Worm (Caenorhabditis elegans) whole organism, L4 larva: ENCODE measurements around the gene mrps-34.
A peak's percentile ranks its signal among the peaks of the same experiment; 100 is the strongest.

ENCODE experiments used
- F26F4.8 ChIP-seq: fragments of 200-800 bp; sonication (Bioruptor generic); conservative IDR thresholded peaks from 2 replicates; pipeline ENCODE4 v1.3.6; 2022; ENCODE audit warnings: missing genetic modification characterization, missing compliant biosample characterization
- F37D6.2 ChIP-seq: sonication (generic microtip); optimal IDR thresholded peaks from 2 replicates; lab custom pipeline; 2016; ENCODE audit warnings: mild to moderate bottlenecking, missing genetic modification characterization, missing compliant biosample characterization
- F44E2.7 ChIP-seq: fragments of 200-800 bp; sonication (Bioruptor generic); IDR thresholded peaks from 2 replicates; pipeline ENCODE4 v2.1.2; 2022; ENCODE audit warnings: missing genetic modification characterization, missing compliant biosample characterization
- F49E8.2 ChIP-seq: sonication (generic microtip); optimal IDR thresholded peaks from 2 replicates; lab custom pipeline; 2016; ENCODE audit warnings: missing compliant biosample characterization, mild to moderate bottlenecking, missing genetic modification characterization, borderline replicate concordance
- T20F7.1 ChIP-seq: fragments of 200-800 bp; sonication (Bioruptor generic); optimal IDR thresholded peaks from 2 replicates; lab custom pipeline; 2018; ENCODE audit warnings: mild to moderate bottlenecking, missing genetic modification characterization, missing compliant biosample characterization
- Y105C5A.15 ChIP-seq: fragments of 200-800 bp; sonication (Bioruptor generic); IDR thresholded peaks from 2 replicates; pipeline ENCODE4 v1.3.6; 2022; ENCODE audit warnings: missing genetic modification characterization, missing compliant biosample characterization
- Y5F2A.4 ChIP-seq: fragments of 200-800 bp; sonication (Bioruptor generic); optimal IDR thresholded peaks from 2 replicates; lab custom pipeline; 2018; ENCODE audit warnings: mild to moderate bottlenecking, missing genetic modification characterization, missing compliant biosample characterization
- ZK337.2 ChIP-seq: fragments of 200-800 bp; sonication (Bioruptor generic); IDR thresholded peaks from 2 replicates; pipeline ENCODE4 v1.3.6; 2022; ENCODE audit warnings: missing genetic modification reagents, missing genetic modification characterization, missing compliant biosample characterization
- ZK546.5 ChIP-seq, 2 experiments: sonication (generic microtip); optimal IDR thresholded peaks; 2 replicates each; lab custom pipeline; 2017; ENCODE audit warnings: missing biosample characterization in 2 of 2, missing genetic modification characterization in 2 of 2
- aha-1 ChIP-seq: fragments of 150-350 bp; peaks from one replicate; lab custom pipeline; 2014; ENCODE audit warnings: missing biosample characterization, missing genetic modification characterization
- aly-2 ChIP-seq: sonication (generic microtip); optimal IDR thresholded peaks from 2 replicates; lab custom pipeline; 2018; ENCODE audit warnings: missing biosample characterization, missing genetic modification characterization
- arid-1 ChIP-seq: fragments of 200-800 bp; sonication (Bioruptor generic); conservative IDR thresholded peaks from 2 replicates; pipeline ENCODE4 v1.3.6; 2022; ENCODE audit warnings: missing genetic modification reagents, missing genetic modification characterization, missing compliant biosample characterization
- ceh-44 ChIP-seq: fragments of 200-800 bp; sonication (Bioruptor generic); IDR thresholded peaks from 2 replicates; pipeline ENCODE4 v1.3.6; 2022; ENCODE audit warnings: missing genetic modification reagents, missing genetic modification characterization, missing compliant biosample characterization
- ceh-62 ChIP-seq: sonication (generic microtip); optimal IDR thresholded peaks from 2 replicates; lab custom pipeline; 2017; ENCODE audit warnings: missing biosample characterization, missing genetic modification characterization
- ceh-82 ChIP-seq: sonication (generic microtip); optimal IDR thresholded peaks from 2 replicates; lab custom pipeline; 2017; ENCODE audit warnings: missing biosample characterization, missing genetic modification characterization
- ces-1 ChIP-seq: fragments of 150-350 bp; sonication (generic microtip); optimal IDR thresholded peaks from 4 replicates; lab custom pipeline; 2014; ENCODE audit warnings: missing biosample characterization, missing genetic modification reagents, missing genetic modification characterization
- daf-12 ChIP-seq: fragments of 150-350 bp; optimal IDR thresholded peaks from 2 replicates; lab custom pipeline; 2014; ENCODE audit warnings: missing biosample characterization, missing genetic modification reagents, missing genetic modification characterization
- daf-19 ChIP-seq: fragments of 200-800 bp; sonication (Bioruptor generic); conservative IDR thresholded peaks from 2 replicates; pipeline ENCODE4 v1.3.6; 2022; ENCODE audit warnings: missing genetic modification characterization, missing compliant biosample characterization
- dmd-9 ChIP-seq: fragments of 200-800 bp; sonication (Bioruptor generic); IDR thresholded peaks from 2 replicates; pipeline ENCODE4 v1.3.6; 2022; ENCODE audit warnings: missing genetic modification reagents, missing genetic modification characterization, missing compliant biosample characterization
- dpl-1 ChIP-seq: fragments of 150-350 bp; optimal IDR thresholded peaks from 2 replicates; lab custom pipeline; 2014; ENCODE audit warnings: missing biosample characterization, missing genetic modification reagents, missing genetic modification characterization
- dve-1 ChIP-seq: sonication (generic microtip); optimal IDR thresholded peaks from 2 replicates; lab custom pipeline; 2017; ENCODE audit warnings: antibody characterized with exemption, mild to moderate bottlenecking, missing genetic modification characterization, missing compliant biosample characterization; ENCODE audit not compliant: insufficient read depth
- egl-27 ChIP-seq: sonication (generic microtip); optimal IDR thresholded peaks from 3 replicates; lab custom pipeline; 2017; ENCODE audit warnings: missing biosample characterization, missing genetic modification reagents, missing genetic modification characterization
- fos-1 ChIP-seq: fragments of 150-350 bp; optimal IDR thresholded peaks from 2 replicates; lab custom pipeline; 2014; ENCODE audit warnings: missing biosample characterization, missing genetic modification characterization
- hlh-11 ChIP-seq: fragments of 200-800 bp; sonication (Bioruptor generic); optimal IDR thresholded peaks from 2 replicates; lab custom pipeline; 2018; ENCODE audit warnings: mild to moderate bottlenecking, missing genetic modification characterization, missing compliant biosample characterization
- hlh-30 ChIP-seq: sonication (generic microtip); optimal IDR thresholded peaks from 2 replicates; lab custom pipeline; 2017; ENCODE audit warnings: antibody characterized with exemption, mild to moderate bottlenecking, missing genetic modification characterization, missing compliant biosample characterization; ENCODE audit not compliant: insufficient read depth
- jun-1 ChIP-seq: fragments of 150-350 bp; optimal IDR thresholded peaks from 2 replicates; lab custom pipeline; 2014; ENCODE audit warnings: missing biosample characterization, missing genetic modification reagents, missing genetic modification characterization
- lin-13 ChIP-seq: fragments of 150-350 bp; optimal IDR thresholded peaks from 2 replicates; lab custom pipeline; 2014; ENCODE audit warnings: missing biosample characterization, missing genetic modification reagents, missing genetic modification characterization
- lsy-2 ChIP-seq, 2 experiments: fragments of 150-350 bp in 1 of 2; sonication (generic microtip) in 1 of 2; optimal IDR thresholded peaks; 2 replicates each; lab custom pipeline; 2014 to 2017; ENCODE audit warnings: missing biosample characterization in 2 of 2, missing genetic modification characterization in 2 of 2
- mdl-1 ChIP-seq, 2 experiments: fragments of 150-350 bp in 1 of 2; sonication (generic microtip) in 1 of 2; optimal IDR thresholded peaks; 2 replicates each; lab custom pipeline; 2014 to 2017; ENCODE audit warnings: missing biosample characterization in 2 of 2, missing genetic modification characterization in 2 of 2
- mdt-29 ChIP-seq: fragments of 200-800 bp; sonication (Bioruptor generic); IDR thresholded peaks from 2 replicates; pipeline ENCODE4 v1.3.6; 2022; ENCODE audit warnings: missing genetic modification reagents, missing genetic modification characterization, missing compliant biosample characterization
- mep-1 ChIP-seq: fragments of 150-350 bp; sonication (generic microtip); optimal IDR thresholded peaks from 3 replicates; lab custom pipeline; 2014; ENCODE audit warnings: missing biosample characterization, missing genetic modification characterization
- mes-2 ChIP-seq: sonication (generic microtip); optimal IDR thresholded peaks from 2 replicates; lab custom pipeline; 2016; ENCODE audit warnings: missing genotype, mild to moderate bottlenecking, missing genetic modification characterization, missing compliant biosample characterization; ENCODE audit not compliant: poor library complexity, severe bottlenecking
- mxl-3 ChIP-seq: fragments of 200-800 bp; sonication (Bioruptor generic); optimal IDR thresholded peaks from 2 replicates; lab custom pipeline; 2018; ENCODE audit warnings: mild to moderate bottlenecking, missing genetic modification characterization, missing compliant biosample characterization
- nhr-10 ChIP-seq: fragments of 150-350 bp; optimal IDR thresholded peaks from 2 replicates; lab custom pipeline; 2014; ENCODE audit warnings: missing biosample characterization, missing genetic modification characterization
- nhr-11 ChIP-seq: fragments of 150-350 bp; optimal IDR thresholded peaks from 2 replicates; lab custom pipeline; 2014; ENCODE audit warnings: missing biosample characterization, missing genetic modification characterization
- nhr-111 ChIP-seq: fragments of 200-800 bp; sonication (Bioruptor generic); optimal IDR thresholded peaks from 2 replicates; lab custom pipeline; 2018; ENCODE audit warnings: mild to moderate bottlenecking, missing genetic modification characterization, missing compliant biosample characterization
- nhr-41 ChIP-seq: fragments of 200-800 bp; sonication (Bioruptor generic); IDR thresholded peaks from 2 replicates; pipeline ENCODE4 v1.3.6; 2022; ENCODE audit warnings: missing genetic modification reagents, missing genetic modification characterization, missing compliant biosample characterization
- nhr-48 ChIP-seq: sonication (generic microtip); optimal IDR thresholded peaks from 2 replicates; lab custom pipeline; 2016; ENCODE audit warnings: mild to moderate bottlenecking, missing genetic modification characterization, missing compliant biosample characterization
- php-3 ChIP-seq: fragments of 200-800 bp; sonication (Bioruptor generic); IDR thresholded peaks from 2 replicates; pipeline ENCODE4 v1.3.6; 2022; ENCODE audit warnings: missing genetic modification reagents, missing genetic modification characterization, missing compliant biosample characterization
- set-16 ChIP-seq: fragments of 200-800 bp; sonication (Bioruptor generic); IDR thresholded peaks from 2 replicates; pipeline ENCODE4 v1.3.6; 2022; ENCODE audit warnings: missing genetic modification reagents, missing genetic modification characterization, missing compliant biosample characterization
- skn-1 ChIP-seq: fragments of 150-350 bp; optimal IDR thresholded peaks from 2 replicates; lab custom pipeline; 2014; ENCODE audit warnings: missing biosample characterization, missing genetic modification characterization
- snpc-4 ChIP-seq: fragments of 150-350 bp; optimal IDR thresholded peaks from 2 replicates; lab custom pipeline; 2014; ENCODE audit warnings: missing biosample characterization, missing genetic modification characterization
- tag-97 ChIP-seq: fragments of 200-800 bp; sonication (Bioruptor generic); IDR thresholded peaks from 2 replicates; pipeline ENCODE4 v1.3.6; 2022; ENCODE audit warnings: missing genetic modification characterization, missing compliant biosample characterization
- unc-130 ChIP-seq: sonication (generic microtip); optimal IDR thresholded peaks from 2 replicates; lab custom pipeline; 2016; ENCODE audit warnings: missing genetic modification reagents, missing genetic modification characterization, missing compliant biosample characterization
- unc-39 ChIP-seq: sonication (generic microtip); optimal IDR thresholded peaks from 2 replicates; lab custom pipeline; 2017; ENCODE audit warnings: missing biosample characterization, missing genetic modification characterization
- zfp-2 ChIP-seq: sonication (generic microtip); optimal IDR thresholded peaks from 2 replicates; lab custom pipeline; 2016; ENCODE audit warnings: mild to moderate bottlenecking, missing genetic modification characterization, missing compliant biosample characterization
- zfp-3 ChIP-seq: fragments of 200-800 bp; sonication (Bioruptor generic); conservative IDR thresholded peaks from 2 replicates; pipeline ENCODE4 v1.3.6; 2022; ENCODE audit warnings: missing genetic modification reagents, missing genetic modification characterization, missing compliant biosample characterization
- zip-11 ChIP-seq: fragments of 200-800 bp; sonication (Bioruptor generic); IDR thresholded peaks from 2 replicates; pipeline ENCODE4 v1.3.6; 2022; ENCODE audit warnings: missing genetic modification characterization, missing compliant biosample characterization
- ztf-7 ChIP-seq: fragments of 150-350 bp; optimal IDR thresholded peaks from 2 replicates; lab custom pipeline; 2014; ENCODE audit warnings: missing biosample characterization, missing genetic modification characterization

The mrps-34 gene

ce11 chrIII:4504358-4504757, 37.9 kb downstream of the mrps-34 start (continued):
- no peak for TF ChIP-seq nhr-41 (GFP tag; lab: Robert Waterston, UW)

- TF ChIP-seq nhr-111 (no peak), jun-1 (tag; lab: Kevin White, UChicago) (no peak), mdt-29 (GFP tag; lab: Robert Waterston, UW) (no peak), ceh-44 (no peak), tag-97 (GFP tag; lab: Robert Waterston, UW) (no peak), set-16 (GFP tag; lab: Robert Waterston, UW) (no peak), ztf-7 (tag; lab: Kevin White, UChicago) (no peak), unc-130 (GFP tag; lab: Kevin White, UChicago) (no peak), nhr-41 (GFP tag; lab: Robert Waterston, UW) (no peak), ceh-62 (no peak), Y105C5A.15 (GFP tag; lab: Robert Waterston, UW) (no peak), php-3 (no peak), mxl-3 (GFP tag; lab: Kevin White, UChicago) (peak; percentile 36), F49E8.2 (tag; lab: Kevin White, UChicago) (no peak), aha-1 (tag; lab: Kevin White, UChicago) (peak; percentile 48), dpl-1 (no peak), skn-1 (tag; lab: Kevin White, UChicago) (no peak), dve-1 (tag; lab: Kevin White, UChicago) (peak; percentile 52), dmd-9 (GFP tag; lab: Robert Waterston, UW) (no peak), hlh-11 (tag; lab: Kevin White, UChicago) (peak; percentile 68), ces-1 (GFP tag; lab: Kevin White, UChicago) (no peak), ceh-82 (no peak), unc-39 (tag; lab: Kevin White, UChicago) (no peak), lin-13 (no peak), T20F7.1 (GFP tag; lab: Kevin White, UChicago) (peak; percentile 1), hlh-30 (tag; lab: Kevin White, UChicago) (peak; percentile 48), lsy-2 (tag; optimal IDR thresholded peaks at IDR 0.05; lab: Kevin White, UChicago) (peak in 1 of 2 experiments; percentile 36), F44E2.7 (no peak), ZK546.5 (tag; optimal IDR thresholded peaks at IDR 0.05; lab: Kevin White, UChicago) (no peak), daf-19 (no peak), fos-1 (tag; lab: Kevin White, UChicago) (no peak), Y5F2A.4 (GFP tag; lab: Kevin White, UChicago) (no peak), F37D6.2 (tag; lab: Kevin White, UChicago) (no peak), nhr-48 (tag; lab: Kevin White, UChicago) (peak; percentile 76), zip-11 (no peak), F26F4.8 (GFP tag; lab: Robert Waterston, UW) (no peak), nhr-10 (no peak), snpc-4 (no peak), arid-1 (no peak), zfp-2 (tag; lab: Kevin White, UChicago) (no peak), zfp-3 (no peak), mes-2 (no peak), nhr-11 (tag; lab: Kevin White, UChicago) (no peak), aly-2 (tag; lab: Kevin White, UChicago) (no peak), mdl-1 (tag; optimal IDR thresholded peaks at IDR 0.05; lab: Kevin White, UChicago) (peak; percentile 32 to 41), mep-1 (no peak), ZK337.2 (no peak), daf-12 (tag; lab: Kevin White, UChicago) (no peak), egl-27 (tag; lab: Kevin White, UChicago) (no peak)
Observed at ce11 chrIII:4502559-4503240, 39.6 kb downstream of the mrps-34 start.
